Fruit fly (Drosophila melanogaster) whole organism, wandering third instar larva: ENCODE data around the gene CG4297.
A peak's percentile ranks its signal among the peaks of the same experiment; 100 is the strongest.

Source experiments
- CG32264 ChIP-seq: fragments of 200-800 bp; sonication (Bioruptor generic); optimal IDR thresholded peaks from 2 replicates; lab custom pipeline; 2016; ENCODE audit warnings: missing biosample characterization, missing genetic modification characterization
- Hnf4 ChIP-seq: fragments of 200-800 bp; sonication (Bioruptor generic); optimal IDR thresholded peaks from 2 replicates; lab custom pipeline; 2016; ENCODE audit warnings: missing biosample characterization, mild to moderate bottlenecking, missing genetic modification characterization
- Hr83 ChIP-seq: fragments of 200-300 bp; sonication (Bioruptor generic); optimal IDR thresholded peaks from 2 replicates; lab custom pipeline; 2016; ENCODE audit warnings: missing biosample characterization, mild to moderate bottlenecking, missing genetic modification characterization, moderate library complexity; ENCODE audit not compliant: poor library complexity, severe bottlenecking
- Mio ChIP-seq: sonication (Bioruptor generic); optimal IDR thresholded peaks from 2 replicates; lab custom pipeline; 2016; ENCODE audit warnings: missing biosample characterization, missing genetic modification characterization
- br ChIP-seq: fragments of 200-800 bp; sonication (Bioruptor generic); optimal IDR thresholded peaks from 2 replicates; lab custom pipeline; 2016; ENCODE audit warnings: missing biosample characterization, missing genetic modification characterization
- dmrt93B ChIP-seq: fragments of 200-800 bp; sonication (Bioruptor generic); optimal IDR thresholded peaks from 2 replicates; lab custom pipeline; 2018; ENCODE audit warnings: missing biosample characterization, mild to moderate bottlenecking, missing genetic modification characterization
- fru ChIP-seq: fragments of 200-800 bp; sonication (Bioruptor generic); optimal IDR thresholded peaks from 3 replicates; lab custom pipeline; 2016; ENCODE audit warnings: missing biosample characterization, mild to moderate bottlenecking, missing genetic modification characterization
- h ChIP-seq: fragments of 200-800 bp; sonication (Bioruptor generic); optimal IDR thresholded peaks from 3 replicates; lab custom pipeline; 2016; ENCODE audit warnings: missing biosample characterization, mild to moderate bottlenecking, missing genetic modification characterization
- pan ChIP-seq: fragments of >200 bp; optimal IDR thresholded peaks from 2 replicates; lab custom pipeline; 2017
- sage ChIP-seq: fragments of 200-800 bp; sonication (Bioruptor generic); optimal IDR thresholded peaks from 2 replicates; lab custom pipeline; 2016; ENCODE audit warnings: missing biosample characterization, mild to moderate bottlenecking, missing genetic modification characterization
- sv ChIP-seq: fragments of 200-800 bp; sonication (Bioruptor generic); optimal IDR thresholded peaks from 3 replicates; lab custom pipeline; 2016; ENCODE audit warnings: missing biosample characterization, missing genetic modification characterization

DNA sequence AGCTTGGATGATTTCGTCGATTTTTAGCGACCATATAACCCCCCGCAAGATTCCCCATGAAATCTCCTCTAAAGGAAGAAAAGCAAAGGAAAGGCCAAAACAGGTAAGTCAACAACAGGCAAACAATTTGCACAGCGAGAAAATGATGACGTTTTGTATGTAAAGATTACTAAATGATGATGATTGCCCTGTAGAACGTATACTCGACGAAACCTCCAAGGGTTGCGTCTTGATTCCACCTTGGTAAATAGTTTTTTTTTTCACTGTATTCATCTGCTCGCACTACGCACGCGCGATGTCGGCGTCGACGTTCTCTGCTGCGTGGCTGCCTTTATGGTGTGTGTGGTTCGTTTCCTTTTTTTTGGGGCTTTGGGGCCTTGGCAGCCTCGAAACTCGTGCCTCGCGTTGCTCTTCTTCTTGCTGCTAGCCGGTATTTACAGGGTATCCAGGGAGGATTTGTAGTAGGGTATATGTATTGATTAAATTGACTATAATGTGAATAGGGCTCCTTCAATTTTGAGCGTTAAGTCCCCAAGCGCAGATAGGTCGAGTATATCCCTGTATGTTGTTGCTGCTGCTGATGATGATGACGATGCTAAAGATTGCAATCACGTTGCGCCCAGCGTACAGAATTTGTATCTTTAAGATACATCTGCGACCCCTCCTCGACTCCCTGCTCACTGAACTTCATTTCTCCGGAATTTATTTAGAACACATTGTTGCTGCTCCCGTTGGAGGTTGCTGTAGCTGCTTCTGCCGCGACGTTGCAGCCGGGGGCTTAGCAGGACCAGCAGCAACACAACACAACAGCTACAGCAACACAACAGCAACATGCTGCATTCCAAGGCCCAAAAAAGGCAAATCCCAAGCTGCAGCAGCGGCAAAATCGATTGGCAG is 44.4 kb downstream of the CG4297 start:
- TF ChIP-seq h (peak; percentile 94), sage (GFP tag; lab: Kevin White, UChicago) (peak; percentile 92), Mio (GFP tag; lab: Kevin White, UChicago) (peak; percentile 64), Hnf4 (peak; percentile 96), CG32264 (peak; percentile 77), fru (GFP tag; lab: Kevin White, UChicago) (peak; percentile 95), sv (GFP tag; lab: Kevin White, UChicago) (no peak), pan (lab: Kevin White, UChicago) (no peak), br (peak; percentile 97), Hr83 (GFP tag; lab: Kevin White, UChicago) (peak; percentile 4), dmrt93B (GFP tag; lab: Kevin White, UChicago) (peak; percentile 85)
